Worm (Caenorhabditis elegans): ENCODE measurements around the gene gcc-1.

gcc-1 gene

ce11 chrX:3159542-3159941, at the start of gene gcc-1:
TSS of gene gcc-1 (plus strand) at chrX:3159940.
- no peak for TF ChIP-seq elt-1 (tag; optimal IDR thresholded peaks at IDR 0.05)
- peak; percentile 47 for TF ChIP-seq nfya-1 (tag; optimal IDR thresholded peaks at IDR 0.05; ENCODE audit: insufficient read depth)
- no peak for TF ChIP-seq ceh-28 (tag; optimal IDR thresholded peaks at IDR 0.05)
- TF ChIP-seq nhr-77 (tag; optimal IDR thresholded peaks at IDR 0.05), result no peak
- TF ChIP-seq ztf-4 (tag; optimal IDR thresholded peaks at IDR 0.05), result no peak
- no peak for TF ChIP-seq tbx-2 (tag; optimal IDR thresholded peaks at IDR 0.05)
- TF ChIP-seq mml-1 (tag; optimal IDR thresholded peaks at IDR 0.05), result no peak
- peak; percentile 56 for TF ChIP-seq nhr-43 (tag; optimal IDR thresholded peaks at IDR 0.05; ENCODE audit: poor library complexity, severe bottlenecking)
- TF ChIP-seq nhr-25 (tag; optimal IDR thresholded peaks at IDR 0.05), result peak; percentile 69
- no peak for TF ChIP-seq ztf-11 (tag; optimal IDR thresholded peaks at IDR 0.05)
- TF ChIP-seq lin-15B (tag; optimal IDR thresholded peaks at IDR 0.05), result peak; percentile 15
- no peak for TF ChIP-seq nhr-12 (tag; optimal IDR thresholded peaks at IDR 0.05)
- TF ChIP-seq nhr-23 (tag; optimal IDR thresholded peaks at IDR 0.05), result peak; percentile 58
- TF ChIP-seq fkh-2 (tag; optimal IDR thresholded peaks at IDR 0.05), result no peak
- no peak for TF ChIP-seq unc-39 (tag; optimal IDR thresholded peaks at IDR 0.05)
- TF ChIP-seq elt-2 (tag; optimal IDR thresholded peaks at IDR 0.05), result peak; percentile 12
- TF ChIP-seq mdl-1 (tag; optimal IDR thresholded peaks at IDR 0.05), result no peak
- TF ChIP-seq daf-12 (tag; optimal IDR thresholded peaks at IDR 0.05), result no peak
- TF ChIP-seq R02D3.7 (tag; optimal IDR thresholded peaks at IDR 0.05), result peak; percentile 90
- no peak for TF ChIP-seq ceh-16 (tag; optimal IDR thresholded peaks at IDR 0.05)
- TF ChIP-seq sea-2 (GFP tag; optimal IDR thresholded peaks at IDR 0.05), result no peak
- TF ChIP-seq snpc-4 (tag; optimal IDR thresholded peaks at IDR 0.05), result no peak
- TF ChIP-seq ceh-9 (tag; optimal IDR thresholded peaks at IDR 0.05), result no peak
- no peak for TF ChIP-seq ama-1 (optimal IDR thresholded peaks at IDR 0.05)
- no peak for TF ChIP-seq fkh-10 (GFP tag; optimal IDR thresholded peaks at IDR 0.05)
- TF ChIP-seq hmg-11 (tag; optimal IDR thresholded peaks at IDR 0.05), result peak; percentile 19
- peak; percentile 58 for TF ChIP-seq pha-4 (tag; optimal IDR thresholded peaks at IDR 0.05)
- TF ChIP-seq unc-62 (GFP tag; optimal IDR thresholded peaks at IDR 0.05), result no peak
- TF ChIP-seq nhr-28 (tag; optimal IDR thresholded peaks at IDR 0.05), result no peak
- no peak for TF ChIP-seq pqm-1 (tag; optimal IDR thresholded peaks at IDR 0.05)
- peak; percentile 58 for TF ChIP-seq lin-39 (tag; optimal IDR thresholded peaks at IDR 0.05)
- no peak for TF ChIP-seq nhr-67 (tag; optimal IDR thresholded peaks at IDR 0.05)
- no peak for TF ChIP-seq zag-1 (tag; optimal IDR thresholded peaks at IDR 0.05)
- no peak for TF ChIP-seq aly-2 (tag; optimal IDR thresholded peaks at IDR 0.05)
- TF ChIP-seq skn-1 (tag; optimal IDR thresholded peaks at IDR 0.05), result no peak
- TF ChIP-seq nhr-76 (tag; optimal IDR thresholded peaks at IDR 0.05), result no peak
- TF ChIP-seq nhr-237 (tag; optimal IDR thresholded peaks at IDR 0.05), result no peak
- no peak for TF ChIP-seq elt-3 (tag; optimal IDR thresholded peaks at IDR 0.05)
- TF ChIP-seq eor-1 (tag; optimal IDR thresholded peaks at IDR 0.05), result no peak
- no peak for TF ChIP-seq ZK546.5 (tag; optimal IDR thresholded peaks at IDR 0.05)
- no peak for TF ChIP-seq nhr-11 (tag; optimal IDR thresholded peaks at IDR 0.05)
- TF ChIP-seq ceh-82 (tag; optimal IDR thresholded peaks at IDR 0.05), result no peak
- TF ChIP-seq fos-1 (tag; optimal IDR thresholded peaks at IDR 0.05), result no peak
- no peak for TF ChIP-seq egl-5 (tag; optimal IDR thresholded peaks at IDR 0.05)
- TF ChIP-seq egl-27 (tag; optimal IDR thresholded peaks at IDR 0.05), result no peak
- no peak for TF ChIP-seq jun-1 (tag; optimal IDR thresholded peaks at IDR 0.05)
- no peak for TF ChIP-seq lsy-12 (tag; optimal IDR thresholded peaks at IDR 0.05)

DNA sequence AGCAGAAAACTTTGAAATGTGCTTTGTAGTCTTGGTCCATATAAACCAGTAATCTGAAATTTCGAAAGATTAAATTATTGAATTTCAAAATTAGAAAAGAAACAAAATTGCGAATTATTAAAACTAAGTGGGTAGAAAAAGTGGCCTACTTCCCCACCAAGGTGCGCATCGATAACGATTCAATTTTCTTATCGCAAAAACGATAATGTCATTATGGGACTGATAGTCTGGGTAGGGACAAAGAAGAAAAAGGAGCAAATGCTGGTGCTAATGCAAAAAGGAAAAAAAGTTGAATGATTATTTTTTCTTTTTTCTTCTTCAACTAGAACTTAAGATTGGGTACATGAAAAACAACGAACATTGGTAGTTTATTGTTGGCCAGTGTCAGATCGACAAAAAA, 49.2 kb upstream of the gcc-1 start, which contains the start of gene gpcp-1:
Gene gpcp-1 (minus strand): TSS at position 53 of the 400 bp plus-strand sequence.
- TF ChIP-seq ceh-82 (tag; optimal IDR thresholded peaks at IDR 0.05) (no peak), elt-3 (tag; optimal IDR thresholded peaks at IDR 0.05) (no peak), unc-62 (GFP tag; optimal IDR thresholded peaks at IDR 0.05) (no peak), ceh-28 (tag; optimal IDR thresholded peaks at IDR 0.05) (no peak), ztf-4 (tag; optimal IDR thresholded peaks at IDR 0.05) (no peak), pqm-1 (tag; optimal IDR thresholded peaks at IDR 0.05) (peak; percentile 61), ceh-16 (tag; optimal IDR thresholded peaks at IDR 0.05) (no peak), elt-2 (tag; optimal IDR thresholded peaks at IDR 0.05) (peak; percentile 91), nhr-25 (tag; optimal IDR thresholded peaks at IDR 0.05) (no peak), nhr-67 (tag; optimal IDR thresholded peaks at IDR 0.05) (no peak), nfya-1 (tag; optimal IDR thresholded peaks at IDR 0.05; ENCODE audit: insufficient read depth) (no peak), nhr-11 (tag; optimal IDR thresholded peaks at IDR 0.05) (no peak), nhr-23 (tag; optimal IDR thresholded peaks at IDR 0.05) (no peak), egl-27 (tag; optimal IDR thresholded peaks at IDR 0.05) (no peak), lin-39 (tag; optimal IDR thresholded peaks at IDR 0.05) (no peak), eor-1 (tag; optimal IDR thresholded peaks at IDR 0.05) (no peak), pha-4 (tag; optimal IDR thresholded peaks at IDR 0.05) (peak; percentile 20), skn-1 (tag; optimal IDR thresholded peaks at IDR 0.05) (no peak), nhr-76 (tag; optimal IDR thresholded peaks at IDR 0.05) (no peak)

Measured in whole organism, L3 larva.